Fruit fly (Drosophila melanogaster): ENCODE data around the gene Sfp65A.
A peak's percentile ranks its signal among the peaks of the same experiment; 100 is the strongest.

Sfp65A gene

DNA sequence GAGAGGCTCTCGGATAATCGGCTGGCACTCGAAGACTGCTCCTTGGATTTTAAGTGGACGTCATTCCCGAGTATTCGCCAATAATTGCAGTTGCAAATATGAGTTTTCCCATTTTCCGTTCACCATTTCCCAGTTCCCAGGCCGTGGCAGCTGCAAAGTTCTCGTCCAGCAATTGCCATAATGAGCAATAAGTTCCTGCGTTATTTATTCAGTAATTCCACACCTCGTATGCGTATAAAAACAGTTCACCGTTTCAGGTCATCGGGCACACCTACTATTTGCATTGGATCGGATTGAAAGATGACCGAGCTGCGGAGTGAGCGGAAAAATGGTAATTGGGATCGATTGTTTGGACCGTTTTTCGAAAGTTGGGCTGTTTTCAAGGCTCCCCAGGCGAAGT, 29.8 kb upstream of the Sfp65A start, which contains the start of gene Or65a:
TSS of gene Or65a (plus strand) at position 301 of the 400 bp plus-strand sequence.
- no peak for TF ChIP-seq CG1621 (tag; optimal IDR thresholded peaks at IDR 0.05)
- TF ChIP-seq Ets21C (GFP tag; optimal IDR thresholded peaks at IDR 0.05) = no peak
- TF ChIP-seq fkh (GFP tag; optimal IDR thresholded peaks at IDR 0.05) = no peak
- no peak for TF ChIP-seq CG4318 (GFP tag; optimal IDR thresholded peaks at IDR 0.05)
- TF ChIP-seq CG8632 (GFP tag; optimal IDR thresholded peaks at IDR 0.05) = no peak
- TF ChIP-seq salr (GFP tag; optimal IDR thresholded peaks at IDR 0.05) = no peak
- no peak for TF ChIP-seq acj6 (GFP tag; optimal IDR thresholded peaks at IDR 0.05)
- TF ChIP-seq Blimp-1 (GFP tag; optimal IDR thresholded peaks at IDR 0.05) = no peak
- TF ChIP-seq ss (GFP tag; optimal IDR thresholded peaks at IDR 0.05) = no peak
- TF ChIP-seq Sox14 (GFP tag; optimal IDR thresholded peaks at IDR 0.05) = no peak
- no peak for TF ChIP-seq CG10631 (GFP tag; optimal IDR thresholded peaks at IDR 0.05)
- no peak for TF ChIP-seq CG11294 (GFP tag; IDR thresholded peaks at IDR 0.05)

DNA sequence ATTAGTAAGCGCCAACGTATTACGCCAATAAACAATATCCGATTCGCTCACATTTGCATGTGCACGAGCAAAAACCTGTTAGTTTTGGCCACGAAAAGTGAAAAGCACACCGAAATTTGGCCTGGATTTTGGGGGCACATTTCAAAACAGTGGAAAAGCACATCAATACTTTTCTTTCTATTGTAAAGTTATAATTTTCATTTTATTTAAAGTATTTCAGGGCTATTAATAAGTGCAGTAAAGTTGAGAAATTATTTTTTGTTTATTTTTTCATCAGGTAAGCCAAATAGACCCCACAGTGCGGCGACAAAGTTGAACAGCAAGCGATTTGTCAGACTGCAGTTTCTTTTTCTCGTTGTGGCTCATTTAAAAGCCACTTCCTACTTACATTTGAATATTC, 27.4 kb upstream of the Sfp65A start:
- TF ChIP-seq CG8119 (GFP tag; IDR thresholded peaks at IDR 0.05) = peak; percentile 48; the same call in 2 of the 3 replicates
- peak; percentile 38 for TF ChIP-seq Eip78C (GFP tag)
- peak; percentile 26 for TF ChIP-seq CG6276 (GFP tag; optimal IDR thresholded peaks at IDR 0.05)
- peak; percentile 68 for TF ChIP-seq Hr4 (GFP tag; optimal IDR thresholded peaks at IDR 0.05)
- TF ChIP-seq eg (GFP tag; IDR thresholded peaks at IDR 0.05) = peak; percentile 68
- peak; percentile 19 for TF ChIP-seq CG4318 (GFP tag; optimal IDR thresholded peaks at IDR 0.05)
- TF ChIP-seq CG15336 (GFP tag; IDR thresholded peaks at IDR 0.05) = peak; percentile 46; the same call in 1 of the 2 replicates
- TF ChIP-seq ss (GFP tag; optimal IDR thresholded peaks at IDR 0.05) = no peak
- TF ChIP-seq fkh (GFP tag; optimal IDR thresholded peaks at IDR 0.05) = no peak
- TF ChIP-seq CG32006 (GFP tag; optimal IDR thresholded peaks at IDR 0.05) = peak; percentile 55

DNA sequence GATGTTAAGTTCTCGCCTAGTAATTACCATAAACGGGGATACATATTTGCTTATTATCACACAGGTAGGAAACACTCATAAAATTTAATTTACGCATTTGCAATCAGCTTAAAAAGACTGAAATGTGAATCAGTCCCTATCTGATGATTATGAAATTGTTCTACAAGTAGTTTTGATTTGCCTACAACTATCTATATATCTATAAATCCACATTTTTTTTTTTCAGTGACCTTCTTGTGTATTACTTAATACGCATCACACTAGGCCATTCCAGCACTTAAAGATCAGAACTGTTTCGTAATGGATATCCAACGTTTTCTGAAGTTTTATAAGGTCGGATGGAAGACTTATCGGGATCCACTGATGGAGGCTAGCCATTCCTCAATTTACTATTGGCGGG, 24.8 kb upstream of the Sfp65A start, which contains the start of gene Or65b:
TSS of gene Or65b (plus strand) at position 301 of the 400 bp plus-strand sequence.
- peak; percentile 46 for TF ChIP-seq Eip78C (GFP tag)
- no peak for TF ChIP-seq acj6 (GFP tag; optimal IDR thresholded peaks at IDR 0.05)
- no peak for TF ChIP-seq OdsH (GFP tag; optimal IDR thresholded peaks at IDR 0.05)
- no peak for TF ChIP-seq CG9139 (GFP tag; optimal IDR thresholded peaks at IDR 0.05)
- no peak for TF ChIP-seq CG6808 (GFP tag; optimal IDR thresholded peaks at IDR 0.05)
- TF ChIP-seq CG4318 (GFP tag; optimal IDR thresholded peaks at IDR 0.05) = no peak

DNA sequence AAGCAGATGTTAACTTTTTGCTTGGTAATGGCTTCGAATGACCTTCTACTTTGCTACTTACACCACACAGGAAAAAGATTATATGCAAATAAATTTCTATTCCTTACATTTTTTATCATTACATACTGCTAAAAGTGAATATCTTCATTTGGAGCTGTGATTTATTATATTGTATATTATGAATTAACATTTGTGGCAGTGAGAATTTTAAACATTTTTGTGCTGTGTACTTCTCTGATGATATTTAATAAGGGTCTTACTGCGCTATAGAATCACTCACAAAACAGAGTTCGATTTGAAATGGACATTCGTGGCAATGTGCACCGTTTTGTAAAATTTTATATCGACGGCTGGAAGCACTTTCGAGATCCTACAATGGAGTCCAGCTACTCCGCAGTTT, 22.8 kb upstream of the Sfp65A start, which contains the start of gene Or65c:
TSS of gene Or65c (plus strand) at position 301 of the 400 bp plus-strand sequence.
- no peak for TF ChIP-seq CG11294 (GFP tag; IDR thresholded peaks at IDR 0.05)
- no peak for TF ChIP-seq Eip93F (GFP tag; optimal IDR thresholded peaks at IDR 0.05)
- TF ChIP-seq CG8632 (GFP tag; optimal IDR thresholded peaks at IDR 0.05) = no peak
- no peak for TF ChIP-seq net (GFP tag; optimal IDR thresholded peaks at IDR 0.05)
- TF ChIP-seq ss (GFP tag; optimal IDR thresholded peaks at IDR 0.05) = no peak
- TF ChIP-seq fd59A (GFP tag; optimal IDR thresholded peaks at IDR 0.05) = no peak
- TF ChIP-seq salr (GFP tag; optimal IDR thresholded peaks at IDR 0.05) = no peak
- TF ChIP-seq CG6808 (GFP tag; optimal IDR thresholded peaks at IDR 0.05) = no peak
- TF ChIP-seq Eip78C (GFP tag) = no peak
- no peak for TF ChIP-seq CG8119 (GFP tag; IDR thresholded peaks at IDR 0.05)
- no peak for TF ChIP-seq CG3919 (GFP tag; optimal IDR thresholded peaks at IDR 0.05)
- no peak for TF ChIP-seq lz (GFP tag; optimal IDR thresholded peaks at IDR 0.05)

DNA sequence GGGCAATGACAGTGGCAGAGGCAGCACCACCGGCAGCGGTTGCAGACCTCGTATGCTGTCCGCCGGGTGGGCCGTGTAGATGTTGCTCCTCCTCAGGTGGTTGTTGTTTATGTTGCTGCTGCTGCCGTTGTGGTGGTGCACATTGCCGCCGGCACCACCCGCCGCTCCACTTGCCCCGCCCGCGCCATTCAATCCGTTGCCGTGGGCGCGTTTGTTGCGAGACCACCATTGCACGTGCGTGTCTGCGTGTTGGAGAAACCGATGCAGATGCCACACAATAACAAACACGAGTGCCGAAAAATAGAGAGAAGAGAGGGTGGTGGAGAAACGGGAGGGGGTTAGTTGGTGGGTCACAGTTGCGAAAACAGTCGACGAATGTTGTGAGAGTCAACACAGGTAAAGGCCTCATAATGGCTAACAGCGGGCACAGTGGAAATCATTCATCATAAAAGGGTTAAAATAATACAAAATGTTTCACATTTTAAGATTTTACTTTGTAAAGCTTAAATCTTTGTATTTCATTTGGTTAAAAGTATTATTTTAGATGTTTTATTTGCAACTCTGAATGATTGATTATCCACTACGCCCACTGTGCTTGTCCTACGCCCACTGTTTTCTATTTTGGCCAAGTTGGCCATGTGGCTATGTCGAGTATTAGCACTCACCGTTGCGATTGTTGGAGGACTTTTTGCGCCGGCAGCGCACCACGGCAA, 18.5 kb upstream of the Sfp65A start:
- TF ChIP-seq CG6276 (GFP tag; optimal IDR thresholded peaks at IDR 0.05) (peak; percentile 69), CG3032 (tag; optimal IDR thresholded peaks at IDR 0.05) (no peak), esn (GFP tag; optimal IDR thresholded peaks at IDR 0.05) (no peak), CG3919 (GFP tag; optimal IDR thresholded peaks at IDR 0.05) (peak; percentile 31), Blimp-1 (GFP tag; optimal IDR thresholded peaks at IDR 0.05) (no peak), CG16779 (tag; optimal IDR thresholded peaks at IDR 0.05) (peak; percentile 2), CG8319 (GFP tag; optimal IDR thresholded peaks at IDR 0.05) (no peak), Eip75B (GFP tag; optimal IDR thresholded peaks at IDR 0.05) (no peak), Sox14 (GFP tag; optimal IDR thresholded peaks at IDR 0.05) (peak; percentile 13), topi (GFP tag; optimal IDR thresholded peaks at IDR 0.05) (no peak), ss (GFP tag; optimal IDR thresholded peaks at IDR 0.05) (peak in 1 of 2 experiments; percentile 83), CG8119 (GFP tag; IDR thresholded peaks at IDR 0.05) (peak; percentile 84), CG6808 (GFP tag; optimal IDR thresholded peaks at IDR 0.05) (peak; percentile 7), CG9139 (GFP tag; optimal IDR thresholded peaks at IDR 0.05) (no peak), Eip78C (GFP tag) (peak; percentile 85), spab (GFP tag; optimal IDR thresholded peaks at IDR 0.05) (no peak), CG10631 (GFP tag; optimal IDR thresholded peaks at IDR 0.05) (peak; percentile 16), CG6792 (GFP tag; optimal IDR thresholded peaks at IDR 0.05) (no peak), CG4318 (GFP tag; optimal IDR thresholded peaks at IDR 0.05) (peak; percentile 56), Gug (GFP tag; IDR thresholded peaks at IDR 0.05) (no peak), Lpt (GFP tag; optimal IDR thresholded peaks at IDR 0.05) (peak; percentile 19), CG1621 (tag; optimal IDR thresholded peaks at IDR 0.05) (no peak), Ets21C (GFP tag; optimal IDR thresholded peaks at IDR 0.05) (no peak), CG7368 (GFP tag; optimal IDR thresholded peaks at IDR 0.05) (no peak), CG11762 (GFP tag; optimal IDR thresholded peaks at IDR 0.05; ENCODE audit: insufficient read depth) (no peak)
